Fruit fly (Drosophila melanogaster) ovary, adult (tissue): Measurements from ENCODE around the gene elm.

Source experiments
- CG17801 ChIP-seq: fragments of 200-800 bp; optimal IDR thresholded peaks from 2 replicates; lab custom pipeline; 2019; ENCODE audit warnings: missing biosample characterization, mild to moderate bottlenecking, missing genetic modification characterization, moderate library complexity; ENCODE audit not compliant: partially characterized antibody

elm gene

dm6 chr3R:5671795-5672657 is 17.4 kb upstream of the elm start:
- no peak for TF ChIP-seq CG17801

dm6 chr3R:5671265-5671663 is 16.6 kb upstream of the elm start:
- no peak for TF ChIP-seq CG17801

- TF ChIP-seq CG17801, result peak; percentile 30
These were observed 16.1 kb upstream of the elm start for dm6 chr3R:5670660-5671264.

- no peak for TF ChIP-seq CG17801
These were observed 15.3 kb upstream of the elm start for dm6 chr3R:5669740-5670659.

dm6 chr3R:5668928-5669739 is 14.5 kb upstream of the elm start, which contains the start of the genes Xe7 and Atg17:
TSS of gene Xe7 (minus strand) at chr3R:5669334.
TSS of gene Atg17 (plus strand) at chr3R:5669713.
- TF ChIP-seq CG17801, result peak; percentile 88

- no peak for TF ChIP-seq CG17801
These were observed 5.7 kb upstream of the elm start, which contains the start of gene Wdr33 for dm6 chr3R:5660198-5660893. TSS of gene Wdr33 (plus strand) at chr3R:5660635.

dm6 chr3R:5659829-5660197 is 5.2 kb upstream of the elm start, which contains the start of gene CG2182:
TSS of gene CG2182 (minus strand) at chr3R:5659912.
- TF ChIP-seq CG17801, result no peak

dm6 chr3R:5658984-5659802 is 4.5 kb upstream of the elm start:
- TF ChIP-seq CG17801, result no peak

dm6 chr3R:5653887-5654286 is 774 bp downstream of the elm start:
- no peak for TF ChIP-seq CG17801

dm6 chr3R:5649903-5650302 is 4.8 kb downstream of the elm start:
- TF ChIP-seq CG17801, result no peak

dm6 chr3R:5648569-5649476 is 5.8 kb downstream of the elm start, which contains the start of the genes MTA1-like and Sec23:
TSS of gene MTA1-like (minus strand) at chr3R:5648738.
TSS of gene Sec23 (plus strand) at chr3R:5649065.
- TF ChIP-seq CG17801, result no peak

- no peak for TF ChIP-seq CG17801
These were observed 6.7 kb downstream of the elm start for dm6 chr3R:5647705-5648568.
